Worm (Caenorhabditis elegans) whole organism, midembryonic: Measurements from ENCODE around the gene paic-1.

ENCODE experiments used
- T22C8.4 ChIP-seq: fragments of 200-800 bp; sonication (Bioruptor generic); IDR thresholded peaks from 2 replicates; pipeline ENCODE4 v1.3.6; 2022; ENCODE audit warnings: missing genetic modification characterization, missing compliant biosample characterization
- cog-1 ChIP-seq: sonication (generic microtip); optimal IDR thresholded peaks from 2 replicates; lab custom pipeline; 2016; ENCODE audit warnings: missing genetic modification characterization, missing compliant biosample characterization
- flt-1 ChIP-seq: fragments of 200-800 bp; sonication (Bioruptor generic); IDR thresholded peaks from 2 replicates; pipeline ENCODE4 v1.3.6; 2022; ENCODE audit warnings: missing genetic modification characterization, missing compliant biosample characterization
- klf-2 ChIP-seq: fragments of 200-800 bp; sonication (Bioruptor generic); conservative IDR thresholded peaks from 2 replicates; pipeline ENCODE4 v1.3.6; 2022; ENCODE audit warnings: missing genetic modification reagents, missing genetic modification characterization, missing compliant biosample characterization
- med-1 ChIP-seq: sonication (generic microtip); optimal IDR thresholded peaks from 2 replicates; lab custom pipeline; 2017; ENCODE audit warnings: missing genetic modification characterization, mild to moderate bottlenecking, missing compliant biosample characterization, antibody characterized with exemption, missing genetic modification reagents; ENCODE audit not compliant: insufficient read depth
- ref-1 ChIP-seq: fragments of 200-800 bp; sonication (Bioruptor generic); conservative IDR thresholded peaks from 2 replicates; pipeline ENCODE4 v1.3.6; 2022; ENCODE audit warnings: missing genetic modification reagents, missing genetic modification characterization, missing compliant biosample characterization
- tab-1 ChIP-seq: fragments of 200-800 bp; sonication (Bioruptor generic); IDR thresholded peaks from 2 replicates; pipeline ENCODE4 v1.3.6; 2022; ENCODE audit warnings: missing genetic modification characterization, missing compliant biosample characterization
- ztf-23 ChIP-seq: fragments of 200-800 bp; sonication (Bioruptor generic); IDR thresholded peaks from 2 replicates; pipeline ENCODE4 v1.3.6; 2022; ENCODE audit warnings: missing genetic modification reagents, missing genetic modification characterization, missing compliant biosample characterization
- ztf-29 ChIP-seq: fragments of 200-800 bp; sonication (Bioruptor generic); IDR thresholded peaks from 2 replicates; pipeline ENCODE4 v1.3.6; 2022; ENCODE audit warnings: missing genetic modification reagents, missing genetic modification characterization, missing compliant biosample characterization

Gene paic-1

DNA sequence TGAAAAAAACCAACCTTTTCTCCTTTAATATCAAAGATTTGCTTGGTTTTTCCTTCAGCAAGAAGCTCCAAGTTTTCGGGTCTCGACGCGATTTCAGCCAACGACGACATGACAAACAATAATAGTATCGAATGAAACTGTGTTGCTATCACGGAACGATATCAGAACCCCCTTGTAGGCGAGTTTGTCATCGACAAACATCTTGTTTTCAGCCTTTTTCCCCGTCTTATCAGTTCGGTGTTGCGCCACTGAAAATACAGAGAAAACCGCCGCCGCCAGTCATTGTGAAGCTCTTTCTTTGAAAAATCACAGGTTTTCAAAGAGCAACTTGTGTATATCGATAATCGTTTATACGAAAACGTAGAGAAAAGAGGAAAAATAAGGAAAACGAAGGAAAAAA, at the start of gene paic-1:
TSS of gene paic-1 (minus strand) at position 120 of the 400 bp plus-strand sequence.
- TF ChIP-seq T22C8.4 (GFP tag; lab: Robert Waterston, UW) (no peak), ztf-29 (GFP tag; lab: Robert Waterston, UW) (no peak), ztf-23 (GFP tag; lab: Robert Waterston, UW) (no peak)

DNA sequence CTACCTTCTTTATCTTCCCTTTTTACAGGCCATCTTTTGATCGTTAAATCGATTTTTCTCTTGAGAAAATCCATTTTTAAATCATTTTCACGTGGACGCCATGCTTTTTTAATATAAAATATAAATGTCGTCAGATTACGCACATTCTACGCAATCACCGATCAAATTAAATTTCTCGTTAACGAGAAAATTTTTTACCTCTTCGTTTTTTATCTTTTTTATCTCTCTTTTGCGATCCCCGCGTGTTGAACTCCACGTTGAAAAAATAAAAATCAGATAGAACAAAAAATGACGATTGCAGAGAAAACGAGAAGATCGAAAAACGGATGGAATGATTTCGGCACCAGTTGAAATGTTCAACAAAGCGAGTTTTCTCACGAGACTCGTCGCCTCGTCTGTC, 47.6 kb upstream of the paic-1 start, which contains the start of gene bpnt-1:
TSS of gene bpnt-1 (plus strand) at position 301 of the 400 bp plus-strand sequence.
- TF ChIP-seq klf-2 (GFP tag; lab: Robert Waterston, UW), result no peak
- no peak for TF ChIP-seq ref-1 (GFP tag; lab: Robert Waterston, UW)
- TF ChIP-seq ztf-29 (GFP tag; lab: Robert Waterston, UW), result no peak
- TF ChIP-seq T22C8.4 (GFP tag; lab: Robert Waterston, UW), result no peak
- no peak for TF ChIP-seq tab-1 (GFP tag; lab: Robert Waterston, UW)
- no peak for TF ChIP-seq ztf-23 (GFP tag; lab: Robert Waterston, UW)
- TF ChIP-seq cog-1 (tag; lab: Kevin White, UChicago), result no peak
- no peak for TF ChIP-seq flt-1

DNA sequence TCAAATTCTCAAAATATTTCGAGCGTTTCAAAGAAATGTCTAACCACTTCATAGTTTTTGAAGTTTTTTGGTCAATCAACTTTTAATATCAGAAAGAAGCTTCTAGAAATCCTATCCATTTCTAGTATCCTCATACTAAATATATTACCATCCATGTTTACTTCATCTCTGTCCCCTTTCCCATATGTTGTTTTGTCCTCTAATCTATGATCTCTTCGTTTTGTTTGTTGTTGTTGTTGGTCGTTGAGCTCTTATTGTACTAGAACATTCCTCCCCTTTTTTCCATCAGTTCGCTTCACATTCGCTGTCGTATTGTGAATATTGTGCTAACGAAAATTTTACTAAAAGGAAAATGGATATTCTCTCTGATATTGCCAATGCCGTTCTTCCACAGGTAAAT, 45.0 kb upstream of the paic-1 start, which contains the start of gene sod-5:
TSS of gene sod-5 (plus strand) at position 301 of the 400 bp plus-strand sequence.
- no peak for TF ChIP-seq klf-2 (GFP tag; lab: Robert Waterston, UW)
- no peak for TF ChIP-seq ref-1 (GFP tag; lab: Robert Waterston, UW)
- no peak for TF ChIP-seq ztf-29 (GFP tag; lab: Robert Waterston, UW)
- TF ChIP-seq cog-1 (tag; lab: Kevin White, UChicago), result no peak
- TF ChIP-seq ztf-23 (GFP tag; lab: Robert Waterston, UW), result no peak
- no peak for TF ChIP-seq med-1
- no peak for TF ChIP-seq flt-1
- no peak for TF ChIP-seq T22C8.4 (GFP tag; lab: Robert Waterston, UW)
- TF ChIP-seq tab-1 (GFP tag; lab: Robert Waterston, UW), result no peak

- TF ChIP-seq ztf-23 (GFP tag; lab: Robert Waterston, UW), result no peak
- no peak for TF ChIP-seq flt-1
- no peak for TF ChIP-seq ztf-29 (GFP tag; lab: Robert Waterston, UW)
- TF ChIP-seq ref-1 (GFP tag; lab: Robert Waterston, UW), result no peak
- TF ChIP-seq tab-1 (GFP tag; lab: Robert Waterston, UW), result no peak
- no peak for TF ChIP-seq T22C8.4 (GFP tag; lab: Robert Waterston, UW)
- no peak for TF ChIP-seq med-1
- TF ChIP-seq cog-1 (tag; lab: Kevin White, UChicago), result no peak
- TF ChIP-seq klf-2 (GFP tag; lab: Robert Waterston, UW), result no peak
Measured at ce11 chrII:4409650-4410049, 37.3 kb upstream of the paic-1 start.

- no peak for TF ChIP-seq cog-1 (tag; lab: Kevin White, UChicago)
- TF ChIP-seq tab-1 (GFP tag; lab: Robert Waterston, UW), result no peak
- no peak for TF ChIP-seq ref-1 (GFP tag; lab: Robert Waterston, UW)
- TF ChIP-seq flt-1, result no peak
- TF ChIP-seq T22C8.4 (GFP tag; lab: Robert Waterston, UW), result no peak
- no peak for TF ChIP-seq med-1
Measured at ce11 chrII:4405358-4405757, 33.0 kb upstream of the paic-1 start, which contains the start of gene ZK430.5. Gene ZK430.5 (plus strand): TSS chrII:4405658.

DNA sequence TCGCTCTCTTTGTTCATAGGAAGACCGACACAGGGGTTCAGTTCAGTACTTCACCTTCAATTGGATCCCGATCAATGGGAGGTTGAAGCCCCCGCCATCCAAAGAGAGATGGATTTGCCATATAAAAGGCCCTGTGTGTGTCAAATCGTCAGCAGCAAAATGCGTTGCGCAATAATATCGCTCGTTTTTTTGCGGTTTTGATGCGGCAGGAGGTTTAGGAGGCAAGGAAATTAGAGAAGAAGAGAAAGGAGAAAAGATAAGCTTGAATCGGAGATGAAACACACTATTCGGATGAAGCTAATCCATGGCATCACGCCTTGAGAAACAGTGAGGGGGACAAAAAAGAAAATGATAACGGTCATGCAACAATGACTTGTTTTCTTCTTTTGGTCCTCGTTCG, 22.1 kb upstream of the paic-1 start:
- TF ChIP-seq med-1 (no peak), ztf-23 (GFP tag; lab: Robert Waterston, UW) (no peak), cog-1 (tag; lab: Kevin White, UChicago) (no peak), ref-1 (GFP tag; lab: Robert Waterston, UW) (no peak)

- TF ChIP-seq tab-1 (GFP tag; lab: Robert Waterston, UW) (no peak), ref-1 (GFP tag; lab: Robert Waterston, UW) (no peak), med-1 (no peak), klf-2 (GFP tag; lab: Robert Waterston, UW) (no peak), ztf-23 (GFP tag; lab: Robert Waterston, UW) (no peak), flt-1 (no peak)
Measured at ce11 chrII:4392526-4393057, 20.3 kb upstream of the paic-1 start, which contains the start of gene mlt-7. Gene mlt-7 (plus strand): TSS chrII:4393007.

- TF ChIP-seq flt-1 (no peak), tab-1 (GFP tag; lab: Robert Waterston, UW) (no peak), klf-2 (GFP tag; lab: Robert Waterston, UW) (no peak), T22C8.4 (GFP tag; lab: Robert Waterston, UW) (no peak), med-1 (no peak), ztf-23 (GFP tag; lab: Robert Waterston, UW) (no peak)
Measured at ce11 chrII:4391072-4391471, 18.7 kb upstream of the paic-1 start.

- TF ChIP-seq med-1 (no peak), ztf-23 (GFP tag; lab: Robert Waterston, UW) (no peak), ztf-29 (GFP tag; lab: Robert Waterston, UW) (no peak), klf-2 (GFP tag; lab: Robert Waterston, UW) (no peak), cog-1 (tag; lab: Kevin White, UChicago) (no peak), flt-1 (no peak), tab-1 (GFP tag; lab: Robert Waterston, UW) (no peak), ref-1 (GFP tag; lab: Robert Waterston, UW) (no peak), T22C8.4 (GFP tag; lab: Robert Waterston, UW) (no peak)
Measured at ce11 chrII:4383306-4383705, 11.0 kb upstream of the paic-1 start, which contains the start of gene fkh-6. Gene fkh-6 (minus strand): TSS chrII:4383406.

DNA sequence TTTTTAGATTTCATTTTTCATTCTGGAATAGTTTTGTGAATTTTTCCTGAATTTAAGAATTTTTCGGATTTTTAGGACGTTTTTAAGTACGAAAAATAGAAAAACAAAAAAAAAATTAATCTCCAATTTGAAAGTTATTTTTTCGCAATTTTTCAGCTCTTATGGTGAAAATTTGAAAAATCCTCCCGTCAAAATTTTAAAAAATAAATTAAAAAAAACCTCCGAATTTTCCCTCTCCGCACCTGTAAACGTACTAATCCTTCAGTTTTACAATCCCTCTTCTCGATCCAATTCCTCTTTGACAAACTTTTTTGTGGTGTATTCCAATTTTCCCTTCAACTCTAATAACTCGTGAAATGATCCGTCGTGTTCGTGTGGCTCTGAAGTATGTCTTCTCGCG, 5.9 kb upstream of the paic-1 start, which contains the start of gene B0286.1:
TSS of gene B0286.1 (plus strand) at position 301 of the 400 bp plus-strand sequence.
- TF ChIP-seq ztf-29 (GFP tag; lab: Robert Waterston, UW) (no peak), T22C8.4 (GFP tag; lab: Robert Waterston, UW) (no peak)
